Worm (Caenorhabditis elegans): ENCODE data around the gene srh-80.

ce11 chrV:185124-185523 is 34.6 kb upstream of the srh-80 start:
- TF ChIP-seq mep-1 (tag; optimal IDR thresholded peaks at IDR 0.05) = no peak
- TF ChIP-seq lsy-2 (tag; optimal IDR thresholded peaks at IDR 0.05) = no peak
- no peak for TF ChIP-seq unc-39 (tag; optimal IDR thresholded peaks at IDR 0.05)
- no peak for TF ChIP-seq nhr-76 (tag; optimal IDR thresholded peaks at IDR 0.05)
- TF ChIP-seq elt-3 (tag; optimal IDR thresholded peaks at IDR 0.05) = no peak
- no peak for TF ChIP-seq lin-32 (GFP tag; optimal IDR thresholded peaks at IDR 0.05)
- no peak for TF ChIP-seq snpc-4 (tag; optimal IDR thresholded peaks at IDR 0.05)

All from whole organism, mixed stage, embryonic.